Worm (Caenorhabditis elegans) whole organism, young adult: ENCODE results near the gene T04C10.3.
A peak's percentile ranks its signal among the peaks of the same experiment; 100 is the strongest.

Experiments used
- C06A6.2 ChIP-seq: fragments of 200-800 bp; sonication (Bioruptor generic); conservative IDR thresholded peaks from 2 replicates; pipeline ENCODE4 v1.3.6; 2022; ENCODE audit warnings: missing genetic modification characterization, missing compliant biosample characterization
- C17E4.6 ChIP-seq: fragments of 200-800 bp; sonication (Bioruptor generic); IDR thresholded peaks from 2 replicates; pipeline ENCODE4 v1.3.6; 2022; ENCODE audit warnings: missing genetic modification reagents, missing genetic modification characterization, missing compliant biosample characterization
- F10E7.11 ChIP-seq: sonication (generic microtip); optimal IDR thresholded peaks from 2 replicates; lab custom pipeline; 2017; ENCODE audit warnings: mild to moderate bottlenecking, missing genetic modification characterization, moderate library complexity, missing compliant biosample characterization
- F57C9.4 ChIP-seq: sonication (generic microtip); optimal IDR thresholded peaks from 2 replicates; lab custom pipeline; 2017; ENCODE audit warnings: mild to moderate bottlenecking, missing genetic modification characterization, missing compliant biosample characterization
- K12H6.12 ChIP-seq: fragments of 200-800 bp; sonication (Bioruptor generic); optimal IDR thresholded peaks from 2 replicates; lab custom pipeline; 2018; ENCODE audit warnings: mild to moderate bottlenecking, missing genetic modification characterization, missing compliant biosample characterization
- T07F8.4 ChIP-seq: sonication (generic microtip); optimal IDR thresholded peaks from 2 replicates; lab custom pipeline; 2016; ENCODE audit warnings: mild to moderate bottlenecking, missing genetic modification characterization, moderate library complexity, missing compliant biosample characterization
- Y53F4B.3 ChIP-seq: fragments of 200-800 bp; sonication (Bioruptor generic); IDR thresholded peaks from 2 replicates; pipeline ENCODE4 v1.3.6; 2022; ENCODE audit warnings: missing genetic modification reagents, missing genetic modification characterization, missing compliant biosample characterization
- Y53G8AR.9 ChIP-seq: fragments of 200-800 bp; sonication (Bioruptor generic); conservative IDR thresholded peaks from 2 replicates; pipeline ENCODE4 v1.3.6; 2022; ENCODE audit warnings: missing genetic modification reagents, missing genetic modification characterization, missing compliant biosample characterization
- Y67H2A.10 ChIP-seq: fragments of 200-800 bp; sonication (Bioruptor generic); conservative IDR thresholded peaks from 2 replicates; pipeline ENCODE4 v1.3.6; 2022; ENCODE audit warnings: missing genetic modification reagents, missing genetic modification characterization, missing compliant biosample characterization
- akir-1 ChIP-seq: fragments of 200-800 bp; sonication (Bioruptor generic); optimal IDR thresholded peaks from 2 replicates; lab custom pipeline; 2018; ENCODE audit warnings: mild to moderate bottlenecking, missing genetic modification characterization, moderate library complexity, missing compliant biosample characterization
- aptf-2 ChIP-seq: fragments of 200-800 bp; sonication (Bioruptor generic); conservative IDR thresholded peaks from 2 replicates; pipeline ENCODE4 v1.3.6; 2022; ENCODE audit warnings: missing genetic modification reagents, missing genetic modification characterization, missing compliant biosample characterization
- aptf-3 ChIP-seq: fragments of 200-800 bp; sonication (Bioruptor generic); IDR thresholded peaks from 2 replicates; pipeline ENCODE4 v1.3.6; 2022; ENCODE audit warnings: missing genetic modification characterization, missing compliant biosample characterization
- atf-7 ChIP-seq: sonication (generic microtip); optimal IDR thresholded peaks from 2 replicates; lab custom pipeline; 2017; ENCODE audit warnings: mild to moderate bottlenecking, missing genetic modification characterization, missing compliant biosample characterization
- athp-1 ChIP-seq: sonication (generic microtip); optimal IDR thresholded peaks from 2 replicates; lab custom pipeline; 2017; ENCODE audit warnings: mild to moderate bottlenecking, missing genetic modification characterization, missing compliant biosample characterization
- attf-5 ChIP-seq: fragments of 200-800 bp; sonication (Bioruptor generic); optimal IDR thresholded peaks from 2 replicates; lab custom pipeline; 2018; ENCODE audit warnings: mild to moderate bottlenecking, missing genetic modification characterization, missing compliant biosample characterization
- attf-6 ChIP-seq: fragments of 200-800 bp; sonication (Bioruptor generic); IDR thresholded peaks from 2 replicates; pipeline ENCODE4 v1.3.6; 2022; ENCODE audit warnings: missing genetic modification reagents, missing genetic modification characterization, missing compliant biosample characterization
- bed-1 ChIP-seq: fragments of 200-800 bp; sonication (Bioruptor generic); IDR thresholded peaks from 2 replicates; pipeline ENCODE4 v1.3.6; 2022; ENCODE audit warnings: missing genetic modification reagents, missing genetic modification characterization, missing compliant biosample characterization
- cebp-2 ChIP-seq: fragments of 200-800 bp; sonication (Bioruptor generic); IDR thresholded peaks from 2 replicates; pipeline ENCODE4 v1.3.6; 2022; ENCODE audit warnings: missing genetic modification characterization, missing compliant biosample characterization
- ceh-58 ChIP-seq: fragments of 200-800 bp; sonication (Bioruptor generic); IDR thresholded peaks from 2 replicates; pipeline ENCODE4 v1.3.6; 2022; ENCODE audit warnings: missing genetic modification characterization, missing compliant biosample characterization
- ceh-79 ChIP-seq: sonication (generic microtip); optimal IDR thresholded peaks from 2 replicates; lab custom pipeline; 2017; ENCODE audit warnings: mild to moderate bottlenecking, missing genetic modification characterization, missing compliant biosample characterization
- die-1 ChIP-seq: sonication (generic microtip); optimal IDR thresholded peaks from 2 replicates; lab custom pipeline; 2016; ENCODE audit warnings: missing genotype, mild to moderate bottlenecking, missing genetic modification characterization, missing compliant biosample characterization
- dpl-1 ChIP-seq: fragments of 150-350 bp; optimal IDR thresholded peaks from 2 replicates; lab custom pipeline; 2014; ENCODE audit warnings: missing biosample characterization, missing genetic modification reagents, missing genetic modification characterization
- efl-1 ChIP-seq: fragments of 150-350 bp; optimal IDR thresholded peaks from 2 replicates; lab custom pipeline; 2014; ENCODE audit warnings: missing biosample characterization, missing genetic modification reagents, missing genetic modification characterization
- egrh-3 ChIP-seq: fragments of 200-800 bp; sonication (Bioruptor generic); IDR thresholded peaks from 2 replicates; pipeline ENCODE4 v1.3.6; 2022; ENCODE audit warnings: missing genetic modification reagents, missing genetic modification characterization, missing compliant biosample characterization
- ekl-4 ChIP-seq: fragments of 200-800 bp; sonication (Bioruptor generic); IDR thresholded peaks from 2 replicates; pipeline ENCODE4 v1.3.6; 2022; ENCODE audit warnings: missing genetic modification reagents, missing genetic modification characterization, missing compliant biosample characterization
- fkh-3 ChIP-seq: sonication (generic microtip); optimal IDR thresholded peaks from 2 replicates; lab custom pipeline; 2016; ENCODE audit warnings: mild to moderate bottlenecking, missing genetic modification characterization, missing compliant biosample characterization
- hlh-26 ChIP-seq: fragments of 200-800 bp; sonication (Bioruptor generic); conservative IDR thresholded peaks from 2 replicates; pipeline ENCODE4 v1.3.6; 2022; ENCODE audit warnings: missing genetic modification reagents, missing genetic modification characterization, missing compliant biosample characterization
- hsf-1 ChIP-seq: fragments of 200-800 bp; sonication (Bioruptor generic); IDR thresholded peaks from 2 replicates; pipeline ENCODE4 v1.3.6; 2022; ENCODE audit warnings: missing genetic modification reagents, missing genetic modification characterization, missing compliant biosample characterization
- let-526 ChIP-seq: fragments of 200-800 bp; sonication (Bioruptor generic); IDR thresholded peaks from 2 replicates; pipeline ENCODE4 v1.3.6; 2022; ENCODE audit warnings: missing genetic modification reagents, missing genetic modification characterization, missing compliant biosample characterization
- let-607 ChIP-seq, 2 experiments: fragments of 200-800 bp in 1 of 2; sonication (Bioruptor generic) in 1 of 2; sonication (generic microtip) in 1 of 2; optimal IDR thresholded peaks; 2 replicates each; lab custom pipeline; 2016 to 2018; ENCODE audit warnings: mild to moderate bottlenecking in 2 of 2, missing compliant biosample characterization in 2 of 2, missing genetic modification characterization in 2 of 2, moderate library complexity in 2 of 2, missing genotype in 1 of 2
- madf-6 ChIP-seq: fragments of 200-800 bp; sonication (Bioruptor generic); IDR thresholded peaks from 2 replicates; pipeline ENCODE4 v1.3.6; 2022; ENCODE audit warnings: missing genetic modification reagents, missing genetic modification characterization, missing compliant biosample characterization
- mes-4 ChIP-seq: sonication (generic microtip); optimal IDR thresholded peaks from 2 replicates; lab custom pipeline; 2016; ENCODE audit warnings: missing genotype, missing genetic modification characterization, missing compliant biosample characterization
- mxl-1 ChIP-seq: sonication (generic microtip); optimal IDR thresholded peaks from 2 replicates; lab custom pipeline; 2016; ENCODE audit warnings: missing genetic modification characterization, missing compliant biosample characterization
- nhr-120 ChIP-seq: fragments of 200-800 bp; sonication (Bioruptor generic); IDR thresholded peaks from 2 replicates; pipeline ENCODE4 v1.3.6; 2022; ENCODE audit warnings: missing genetic modification characterization, missing compliant biosample characterization
- pha-4 ChIP-seq: fragments of 150-350 bp; sonication (generic microtip); optimal IDR thresholded peaks from 2 replicates; lab custom pipeline; 2014; ENCODE audit warnings: missing biosample characterization, missing genetic modification reagents, missing genetic modification characterization
- rcor-1 ChIP-seq: fragments of 200-800 bp; sonication (Bioruptor generic); IDR thresholded peaks from 2 replicates; pipeline ENCODE4 v1.3.6; 2022; ENCODE audit warnings: missing genetic modification reagents, missing genetic modification characterization, missing compliant biosample characterization
- rec-8 ChIP-seq, 2 experiments: sonication (generic microtip); optimal IDR thresholded peaks; 2 replicates each; lab custom pipeline; 2016; ENCODE audit warnings: mild to moderate bottlenecking in 2 of 2, missing genetic modification characterization in 2 of 2, missing genetic modification reagents in 2 of 2, missing genotype in 2 of 2, missing biosample characterization in 1 of 2, missing compliant biosample characterization in 1 of 2, moderate library complexity in 1 of 2
- repo-1 ChIP-seq: sonication (generic microtip); optimal IDR thresholded peaks from 2 replicates; lab custom pipeline; 2017; ENCODE audit warnings: mild to moderate bottlenecking, missing genetic modification characterization, missing compliant biosample characterization
- rpc-1 ChIP-seq, 2 experiments: fragments of 150-350 bp in 1 of 2; sonication (generic microtip) in 1 of 2; optimal IDR thresholded peaks; 2 replicates each; lab custom pipeline; 2014 to 2018; ENCODE audit warnings: missing biosample characterization in 1 of 2, missing genetic modification characterization in 1 of 2, missing genetic modification reagents in 1 of 2, missing genotype in 1 of 2
- sdz-38 ChIP-seq: sonication (generic microtip); optimal IDR thresholded peaks from 2 replicates; lab custom pipeline; 2016; ENCODE audit warnings: missing genotype, missing genetic modification characterization, missing compliant biosample characterization
- sea-2 ChIP-seq: fragments of 200-800 bp; sonication (Bioruptor generic); IDR thresholded peaks from 2 replicates; pipeline ENCODE4 v1.3.6; 2022; ENCODE audit warnings: missing genetic modification characterization, missing compliant biosample characterization
- snpc-1.3 ChIP-seq: sonication (generic microtip); optimal IDR thresholded peaks from 2 replicates; lab custom pipeline; 2017; ENCODE audit warnings: missing genetic modification characterization, mild to moderate bottlenecking, missing compliant biosample characterization, antibody characterized with exemption, moderate library complexity, missing genotype, missing genetic modification reagents; ENCODE audit not compliant: insufficient read depth
- snpc-4 ChIP-seq, 5 experiments: fragments of 150-350 bp in 1 of 5; sonication (generic microtip) in 4 of 5; optimal IDR thresholded peaks; 2 replicates each; lab custom pipeline; 2014 to 2018; ENCODE audit warnings: missing genetic modification characterization in 5 of 5, missing biosample characterization in 3 of 5, antibody characterized with exemption in 2 of 5, mild to moderate bottlenecking in 2 of 5, missing compliant biosample characterization in 2 of 5, missing genotype in 2 of 5, moderate library complexity in 2 of 5, missing genetic modification reagents in 1 of 5
- tbp1 ChIP-seq: fragments of 200-800 bp; sonication (Bioruptor generic); optimal IDR thresholded peaks from 2 replicates; lab custom pipeline; 2018; ENCODE audit warnings: mild to moderate bottlenecking, missing genetic modification characterization, missing compliant biosample characterization
- ztf-18 ChIP-seq: sonication (generic microtip); optimal IDR thresholded peaks from 2 replicates; lab custom pipeline; 2016; ENCODE audit warnings: missing genotype, mild to moderate bottlenecking, missing genetic modification characterization, missing compliant biosample characterization
- ztf-26 ChIP-seq: sonication (generic microtip); optimal IDR thresholded peaks from 2 replicates; lab custom pipeline; 2017; ENCODE audit warnings: missing genetic modification characterization, missing compliant biosample characterization
- ztf-28 ChIP-seq: fragments of 200-800 bp; sonication (Bioruptor generic); IDR thresholded peaks from 2 replicates; pipeline ENCODE4 v1.3.6; 2022; ENCODE audit warnings: missing genetic modification reagents, missing genetic modification characterization, missing compliant biosample characterization
- ztf-6 ChIP-seq: fragments of 200-800 bp; sonication (Bioruptor generic); IDR thresholded peaks from 2 replicates; pipeline ENCODE4 v1.3.6; 2022; ENCODE audit warnings: missing genetic modification reagents, missing genetic modification characterization, missing compliant biosample characterization

Gene T04C10.3

DNA sequence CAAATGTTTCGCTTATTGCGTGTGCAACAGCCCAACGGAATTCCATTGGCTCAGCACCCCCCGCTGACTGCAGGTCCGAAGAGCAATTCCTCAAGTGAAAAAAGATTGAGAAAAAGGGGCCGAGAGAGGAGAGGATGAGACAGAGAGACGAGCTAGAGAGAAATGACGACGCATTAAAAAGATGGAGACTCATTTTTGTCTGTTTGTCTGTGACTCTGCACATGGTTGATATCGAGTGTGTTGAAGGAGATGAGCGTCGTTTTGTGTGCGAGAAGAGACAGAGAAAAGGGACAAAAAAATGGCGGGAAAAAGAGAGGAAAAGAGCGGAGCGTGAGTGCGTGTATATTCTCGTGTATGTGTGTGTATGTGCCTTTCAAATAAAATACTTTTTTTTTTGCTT, 28.9 kb downstream of the T04C10.3 start (continued):
- TF ChIP-seq cebp-2 (no peak), ztf-6 (GFP tag; lab: Robert Waterston, UW) (peak; percentile 28; the same call in 1 of the 2 replicates), let-607 (tag; optimal IDR thresholded peaks at IDR 0.05; lab: Kevin White, UChicago) (no peak), atf-7 (peak; percentile 58), ceh-79 (tag; lab: Kevin White, UChicago) (no peak), efl-1 (GFP tag; lab: Kevin White, UChicago) (peak; percentile 15), mes-4 (no peak), attf-5 (GFP tag; lab: Kevin White, UChicago) (peak; percentile 80), rec-8 (tag; optimal IDR thresholded peaks at IDR 0.05; lab: Kevin White, UChicago) (no peak), athp-1 (tag; lab: Kevin White, UChicago) (no peak), fkh-3 (tag; lab: Kevin White, UChicago) (no peak), Y53F4B.3 (GFP tag; lab: Robert Waterston, UW) (no peak), madf-6 (no peak; the same call in 1 of the 2 replicates), rcor-1 (GFP tag; lab: Robert Waterston, UW) (0 out of 2 replicates have a peak, but pooled peaks have one; percentile 36), Y53G8AR.9 (GFP tag; lab: Robert Waterston, UW) (0 out of 2 replicates have a peak, but pooled peaks have one; percentile 33), nhr-120 (GFP tag; lab: Robert Waterston, UW) (no peak), hlh-26 (GFP tag; lab: Robert Waterston, UW) (no peak), egrh-3 (GFP tag; lab: Robert Waterston, UW) (no peak; the same call in 1 of the 2 replicates), aptf-3 (no peak), repo-1 (no peak), K12H6.12 (tag; lab: Kevin White, UChicago) (peak; percentile 82), ekl-4 (GFP tag; lab: Robert Waterston, UW) (no peak), F10E7.11 (tag; lab: Kevin White, UChicago) (no peak), sdz-38 (tag; lab: Kevin White, UChicago) (no peak), let-526 (no peak), bed-1 (GFP tag; lab: Robert Waterston, UW) (no peak), pha-4 (tag; lab: Kevin White, UChicago) (peak; percentile 53), C06A6.2 (GFP tag; lab: Robert Waterston, UW) (peak; percentile 52; the same call in 1 of the 2 replicates), snpc-1.3 (no peak), Y67H2A.10 (no peak), hsf-1 (GFP tag; lab: Robert Waterston, UW) (no peak), ztf-18 (tag; lab: Kevin White, UChicago) (peak; percentile 41), akir-1 (no peak), snpc-4 (GFP tag; optimal IDR thresholded peaks at IDR 0.05; lab: Kevin White, UChicago) (no peak), snpc-4 (tag; optimal IDR thresholded peaks at IDR 0.05; lab: Kevin White, UChicago) (peak in 3 of 4 experiments; percentile 34 to 59 (median 58)), sea-2 (GFP tag; lab: Robert Waterston, UW) (no peak), ztf-28 (GFP tag; lab: Robert Waterston, UW) (no peak), die-1 (tag; lab: Kevin White, UChicago) (peak; percentile 17), tbp1 (peak; percentile 57), F57C9.4 (tag; lab: Kevin White, UChicago) (no peak), C17E4.6 (GFP tag; lab: Robert Waterston, UW) (no peak), attf-6 (GFP tag; lab: Robert Waterston, UW) (no peak), mxl-1 (no peak), ceh-58 (GFP tag; lab: Robert Waterston, UW) (no peak), ztf-26 (peak; percentile 57), dpl-1 (GFP tag; lab: Kevin White, UChicago) (peak; percentile 19), aptf-2 (GFP tag; lab: Robert Waterston, UW) (no peak), rpc-1 (optimal IDR thresholded peaks at IDR 0.05; lab: Kevin White, UChicago) (no peak), rpc-1 (tag; optimal IDR thresholded peaks at IDR 0.05; lab: Kevin White, UChicago) (no peak), T07F8.4 (tag; lab: Kevin White, UChicago) (no peak)
